Fruit fly (Drosophila melanogaster): ENCODE data around the gene ImpE3.

Gene ImpE3

dm6 chr3R:7991446-7991845, 37.9 kb downstream of the ImpE3 start:
- TF ChIP-seq dmrt93B (GFP tag; optimal IDR thresholded peaks at IDR 0.05) = no peak
- no peak for TF ChIP-seq psq (GFP tag; optimal IDR thresholded peaks at IDR 0.05)
- peak; percentile 38 for TF ChIP-seq Myc (optimal IDR thresholded peaks at IDR 0.05)

dm6 chr3R:7990799-7991423, 38.4 kb downstream of the ImpE3 start:
- TF ChIP-seq fru (GFP tag; optimal IDR thresholded peaks at IDR 0.05) (peak; percentile 39), Rel (GFP tag; optimal IDR thresholded peaks at IDR 0.05) (no peak), Rel (tag; optimal IDR thresholded peaks at IDR 0.05) (no peak), brk (GFP tag; optimal IDR thresholded peaks at IDR 0.05) (no peak), ey (GFP tag; optimal IDR thresholded peaks at IDR 0.05) (no peak)

- TF ChIP-seq br (GFP tag; optimal IDR thresholded peaks at IDR 0.05) = no peak
- TF ChIP-seq Jra (GFP tag; optimal IDR thresholded peaks at IDR 0.05) = no peak
- no peak for TF ChIP-seq Mio (GFP tag; optimal IDR thresholded peaks at IDR 0.05)
- TF ChIP-seq foxo (GFP tag; optimal IDR thresholded peaks at IDR 0.05) = no peak
- peak; percentile 51 for TF ChIP-seq Dfd (GFP tag; optimal IDR thresholded peaks at IDR 0.05)
These were observed 39.1 kb downstream of the ImpE3 start for dm6 chr3R:7990257-7990656.

dm6 chr3R:7981396-7981795, 48.0 kb downstream of the ImpE3 start:
- peak; percentile 50 for TF ChIP-seq Vsx2 (GFP tag; optimal IDR thresholded peaks at IDR 0.05; ENCODE audit: partially characterized antibody)
- TF ChIP-seq Myc (optimal IDR thresholded peaks at IDR 0.05) = peak; percentile 63
- TF ChIP-seq Rel (GFP tag; optimal IDR thresholded peaks at IDR 0.05) = no peak
- no peak for TF ChIP-seq Rel (tag; optimal IDR thresholded peaks at IDR 0.05)
- no peak for TF ChIP-seq pan (optimal IDR thresholded peaks at IDR 0.05)
- TF ChIP-seq tai (GFP tag; optimal IDR thresholded peaks at IDR 0.05) = peak; percentile 24

dm6 chr3R:7980222-7980621, 49.1 kb downstream of the ImpE3 start, which contains the start of gene Sfp84E:
Gene Sfp84E, minus strand, starts transcription at chr3R:7980322.
- no peak for TF ChIP-seq dl (GFP tag; optimal IDR thresholded peaks at IDR 0.05; ENCODE audit: insufficient read depth in 1 of 2, partially characterized antibody in 2 of 2)
- TF ChIP-seq Abd-B (GFP tag; optimal IDR thresholded peaks at IDR 0.05) = no peak
- no peak for TF ChIP-seq pan (optimal IDR thresholded peaks at IDR 0.05)
- no peak for TF ChIP-seq Rel (GFP tag; optimal IDR thresholded peaks at IDR 0.05)
- no peak for TF ChIP-seq Rel (tag; optimal IDR thresholded peaks at IDR 0.05)
- TF ChIP-seq dsf (GFP tag; optimal IDR thresholded peaks at IDR 0.05; ENCODE audit: borderline replicate concordance) = no peak
- TF ChIP-seq sv (GFP tag; optimal IDR thresholded peaks at IDR 0.05) = no peak
- no peak for TF ChIP-seq lola (GFP tag; optimal IDR thresholded peaks at IDR 0.05)
